Fruit fly (Drosophila melanogaster): ENCODE results near the gene Karybeta3.

DNA sequence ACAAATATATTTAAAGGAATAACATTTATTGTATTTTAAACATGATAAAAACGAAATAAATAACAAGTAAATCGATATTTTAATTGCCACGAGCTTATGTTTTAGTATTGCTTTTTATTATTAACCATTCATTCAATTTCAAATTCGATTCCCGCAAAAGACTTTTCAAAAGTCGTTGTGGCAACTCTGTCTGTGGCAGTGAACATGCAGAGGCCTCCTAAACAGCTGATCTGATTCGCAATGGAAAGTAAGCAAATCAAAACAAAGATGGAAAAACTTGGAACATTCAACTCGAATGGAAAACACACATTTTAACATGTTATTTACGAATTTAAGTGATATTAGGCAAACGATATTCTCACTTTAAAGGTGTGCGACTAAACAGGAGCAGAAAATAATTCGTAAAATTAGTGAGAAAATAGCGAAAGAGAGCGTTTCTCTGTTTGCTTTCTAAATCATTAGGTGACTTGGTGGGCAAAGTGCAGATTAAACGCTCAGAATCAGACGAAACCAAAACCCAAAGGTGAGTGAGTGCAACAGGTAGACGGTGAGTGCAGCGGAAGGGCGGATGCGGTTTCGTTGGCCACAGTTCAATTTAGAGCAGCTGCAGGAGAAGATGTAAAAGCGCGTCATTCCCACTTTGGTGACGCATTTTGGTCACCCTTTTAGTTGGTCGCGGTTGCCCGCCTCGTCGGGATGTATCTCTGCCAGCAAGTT, 5.7 kb downstream of the Karybeta3 start, which contains the start of gene spartin:
- TF ChIP-seq HLH106 (tag; optimal IDR thresholded peaks at IDR 0.05) (peak; percentile 1), usp (GFP tag; optimal IDR thresholded peaks at IDR 0.05) (no peak), jim (GFP tag; optimal IDR thresholded peaks at IDR 0.05) (no peak), Hr78 (GFP tag; optimal IDR thresholded peaks at IDR 0.05) (no peak), OdsH (GFP tag; optimal IDR thresholded peaks at IDR 0.05) (peak; percentile 45), h (GFP tag; optimal IDR thresholded peaks at IDR 0.05) (peak; percentile 60), tai (GFP tag; optimal IDR thresholded peaks at IDR 0.05) (no peak), Jra (GFP tag; optimal IDR thresholded peaks at IDR 0.05) (no peak), Dfd (GFP tag; optimal IDR thresholded peaks at IDR 0.05) (no peak)

Measured in whole organism, wandering third instar larva.